Fruit fly (Drosophila melanogaster): ENCODE measurements around the gene CG31792.

DNA sequence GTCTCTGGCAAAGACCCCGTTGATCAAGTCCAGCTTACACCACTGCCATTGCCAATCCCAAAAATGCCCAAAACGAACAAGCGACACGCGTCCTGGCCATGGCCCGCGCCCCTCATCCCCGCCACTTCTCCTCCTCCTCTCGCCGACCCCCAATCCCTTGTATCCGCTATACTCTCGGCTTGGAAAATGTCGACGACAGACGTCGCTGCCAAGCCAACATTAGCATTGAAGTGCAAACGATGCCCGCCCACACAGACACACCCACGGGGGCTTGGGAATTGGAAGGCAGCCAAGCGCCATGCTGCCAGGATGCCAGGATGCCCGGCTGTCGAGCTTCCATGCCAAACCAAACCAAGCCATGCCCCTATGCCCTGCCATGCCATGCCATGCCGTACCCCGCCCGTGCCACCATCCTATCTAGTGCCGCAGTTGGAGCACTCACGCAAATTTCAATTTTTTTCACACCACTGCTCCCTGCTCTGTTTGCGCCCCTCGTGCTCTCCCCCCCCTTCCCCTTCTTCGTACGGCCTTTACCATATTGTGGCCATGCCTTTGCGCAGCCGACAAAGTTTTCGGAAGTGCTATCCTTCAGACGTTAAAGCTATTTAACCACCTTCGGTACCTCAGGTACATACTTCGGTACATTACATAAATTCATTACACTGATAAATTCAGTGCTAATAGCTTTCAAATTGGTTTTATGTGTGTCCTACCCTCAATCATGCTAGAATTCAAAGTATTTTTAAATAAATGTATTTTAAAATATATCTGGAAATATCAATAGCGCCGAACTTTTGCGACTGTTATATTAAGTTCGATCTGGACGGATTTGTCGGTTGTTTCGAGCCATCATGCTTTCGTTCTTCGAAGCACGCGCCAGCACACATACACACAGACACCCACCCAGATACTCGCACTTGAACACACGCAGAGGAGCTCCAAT, 24.3 kb downstream of the CG31792 start:
- TF ChIP-seq CTCF (optimal IDR thresholded peaks at IDR 0.05) (no peak), CG8478 (optimal IDR thresholded peaks at IDR 0.05) (no peak)
